Fruit fly (Drosophila melanogaster) whole organism, prepupa: ENCODE measurements around the gene CG31189.
A peak's percentile ranks its signal among the peaks of the same experiment; 100 is the strongest.

Experiments used
- Blimp-1 ChIP-seq: fragments of 200-800 bp; sonication (Bioruptor generic); optimal IDR thresholded peaks from 3 replicates; lab custom pipeline; 2017; ENCODE audit warnings: missing biosample characterization, missing genetic modification characterization, mild to moderate bottlenecking, moderate library complexity, missing genetic modification reagents
- CG11294 ChIP-seq: fragments of 200-800 bp; sonication (Bioruptor generic); IDR thresholded peaks from 2 replicates; pipeline ENCODE4 v1.3.6; 2022; ENCODE audit warnings: missing biosample characterization, missing genetic modification characterization
- CG6163 ChIP-seq: fragments of 200-800 bp; sonication (Bioruptor generic); IDR thresholded peaks from 3 replicates; pipeline ENCODE4 v1.3.6; 2022; ENCODE audit warnings: missing biosample characterization, missing genetic modification characterization
- CG8119 ChIP-seq: fragments of 200-800 bp; sonication (Bioruptor generic); IDR thresholded peaks from 3 replicates; pipeline ENCODE4 v1.3.6; 2022; ENCODE audit warnings: missing biosample characterization, missing genetic modification characterization
- CG8632 ChIP-seq: fragments of 200-800 bp; sonication (Bioruptor generic); optimal IDR thresholded peaks from 3 replicates; lab custom pipeline; 2016; ENCODE audit warnings: missing biosample characterization, missing genetic modification characterization
- Eip75B ChIP-seq: fragments of 200-800 bp; sonication (Bioruptor generic); optimal IDR thresholded peaks from 3 replicates; lab custom pipeline; 2016; ENCODE audit warnings: missing biosample characterization, missing genetic modification characterization
- Hr4 ChIP-seq: fragments of 200-800 bp; sonication (Bioruptor generic); optimal IDR thresholded peaks from 3 replicates; lab custom pipeline; 2016; ENCODE audit warnings: missing biosample characterization, missing genetic modification characterization
- Lpt ChIP-seq: fragments of 200-800 bp; sonication (Bioruptor generic); optimal IDR thresholded peaks from 3 replicates; lab custom pipeline; 2016; ENCODE audit warnings: missing biosample characterization, missing genetic modification characterization
- cyc ChIP-seq: fragments of 200-800 bp; sonication (Bioruptor generic); optimal IDR thresholded peaks from 3 replicates; lab custom pipeline; 2016; ENCODE audit warnings: missing biosample characterization, missing genetic modification characterization
- dsx ChIP-seq: fragments of 200-800 bp; optimal IDR thresholded peaks from 3 replicates; lab custom pipeline; 2019; ENCODE audit warnings: missing biosample characterization, mild to moderate bottlenecking, missing genetic modification characterization, moderate library complexity; ENCODE audit not compliant: poor library complexity, severe bottlenecking
- ss ChIP-seq, 2 experiments: fragments of 200-800 bp; sonication (Bioruptor generic); optimal IDR thresholded peaks; 2 replicates in 1 of 2; 3 replicates in 1 of 2; lab custom pipeline; 2017 to 2018; ENCODE audit warnings: mild to moderate bottlenecking in 2 of 2, missing biosample characterization in 2 of 2, missing genetic modification characterization in 2 of 2, moderate library complexity in 1 of 2

DNA sequence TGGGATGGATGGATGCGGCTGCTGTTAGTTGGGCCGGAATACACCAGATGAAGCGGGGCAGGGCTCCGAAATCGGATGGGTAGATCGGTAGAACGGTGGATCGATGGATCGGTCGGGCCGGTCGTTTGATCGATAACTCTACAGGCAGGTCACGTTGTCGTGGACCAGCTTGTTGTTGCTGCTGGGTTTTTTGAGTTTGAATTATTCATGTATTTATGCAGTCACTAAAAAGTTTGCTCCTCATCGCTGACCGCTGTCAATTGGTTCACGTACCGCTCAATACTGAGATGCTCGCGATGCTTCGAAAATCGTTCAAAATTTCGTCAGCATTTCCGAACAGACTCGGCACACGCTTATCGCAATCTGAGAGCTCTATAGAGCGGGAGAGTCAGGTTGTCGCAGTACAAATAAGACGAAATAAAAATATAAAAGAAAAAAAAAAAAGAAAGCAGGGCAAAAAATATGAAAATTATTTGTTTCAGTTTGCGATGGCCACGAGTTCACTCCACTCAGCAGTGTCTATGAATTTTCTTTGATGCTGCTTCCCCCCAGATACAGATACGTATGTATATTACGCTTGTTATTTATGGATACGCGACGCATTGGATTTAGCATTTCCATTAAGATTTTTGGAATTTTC is 21.6 kb downstream of the CG31189 start, which contains the start of gene peg:
- TF ChIP-seq CG6163 (GFP tag; lab: Robert Waterston, UW) (peak; percentile 75), Hr4 (GFP tag; lab: Kevin White, UChicago) (no peak), dsx (no peak), CG8119 (GFP tag; lab: Robert Waterston, UW) (peak; percentile 54; the same call in 2 of the 3 replicates), Eip75B (GFP tag; lab: Kevin White, UChicago) (no peak), ss (GFP tag; optimal IDR thresholded peaks at IDR 0.05; lab: Kevin White, UChicago) (no peak), CG8632 (GFP tag; lab: Kevin White, UChicago) (no peak), Blimp-1 (GFP tag; lab: Kevin White, UChicago) (no peak), cyc (GFP tag; lab: Kevin White, UChicago) (no peak), CG11294 (GFP tag; lab: Robert Waterston, UW) (no peak), Lpt (GFP tag; lab: Kevin White, UChicago) (no peak)
